Fruit fly (Drosophila melanogaster) whole organism, embryonic: ENCODE results near the gene mus301.

Experiments
- Aef1 ChIP-seq: fragments of 200-800 bp; sonication (Bioruptor generic); IDR thresholded peaks from 3 replicates; pipeline ENCODE4 v1.3.6; 2022; ENCODE audit warnings: missing biosample characterization, missing genetic modification characterization
- Atf3 ChIP-seq: fragments of 200-800 bp; sonication (Bioruptor generic); optimal IDR thresholded peaks from 3 replicates; lab custom pipeline; 2016; ENCODE audit warnings: missing biosample characterization, missing genetic modification characterization
- CG10462 ChIP-seq: fragments of 200-800 bp; sonication (Bioruptor generic); optimal IDR thresholded peaks from 2 replicates; lab custom pipeline; 2016; ENCODE audit warnings: missing biosample characterization, missing genetic modification characterization
- CG12219 ChIP-seq: fragments of 200-800 bp; sonication (Bioruptor generic); optimal IDR thresholded peaks from 3 replicates; lab custom pipeline; 2018; ENCODE audit warnings: missing biosample characterization, mild to moderate bottlenecking, missing genetic modification characterization
- CG12299 ChIP-seq: fragments of 200-800 bp; sonication (Bioruptor generic); optimal IDR thresholded peaks from 2 replicates; lab custom pipeline; 2018; ENCODE audit warnings: missing biosample characterization, mild to moderate bottlenecking, missing genetic modification characterization
- CG12391 ChIP-seq: fragments of 200-800 bp; sonication (Bioruptor generic); optimal IDR thresholded peaks from 3 replicates; lab custom pipeline; 2018; ENCODE audit warnings: missing biosample characterization, mild to moderate bottlenecking, missing genetic modification characterization, moderate library complexity
- CG13424 ChIP-seq: fragments of 200-800 bp; sonication (Bioruptor generic); optimal IDR thresholded peaks from 2 replicates; lab custom pipeline; 2019; ENCODE audit warnings: missing biosample characterization, mild to moderate bottlenecking, missing genetic modification characterization, moderate library complexity
- CG13894 ChIP-seq: fragments of 200-800 bp; sonication (Bioruptor generic); optimal IDR thresholded peaks from 3 replicates; lab custom pipeline; 2018; ENCODE audit warnings: missing biosample characterization, mild to moderate bottlenecking, missing genetic modification characterization, moderate library complexity
- CG14441 ChIP-seq: fragments of 200-800 bp; sonication (Bioruptor generic); IDR thresholded peaks from 2 replicates; pipeline ENCODE4 v1.3.6; 2022; ENCODE audit warnings: missing biosample characterization, missing genetic modification characterization
- CG14710 ChIP-seq: fragments of 200-800 bp; sonication (Bioruptor generic); optimal IDR thresholded peaks from 3 replicates; lab custom pipeline; 2019; ENCODE audit warnings: missing biosample characterization, mild to moderate bottlenecking, missing genetic modification characterization, moderate library complexity
- CG15011 ChIP-seq: fragments of 200-800 bp; sonication (Bioruptor generic); optimal IDR thresholded peaks from 3 replicates; lab custom pipeline; 2018; ENCODE audit warnings: missing biosample characterization, mild to moderate bottlenecking, missing genetic modification characterization
- CG15514 ChIP-seq: fragments of 200-800 bp; sonication (Bioruptor generic); optimal IDR thresholded peaks from 3 replicates; lab custom pipeline; 2017; ENCODE audit warnings: missing biosample characterization, missing genetic modification characterization, mild to moderate bottlenecking, moderate library complexity, missing genetic modification reagents
- CG17186 ChIP-seq: fragments of 200-800 bp; sonication (Bioruptor generic); optimal IDR thresholded peaks from 3 replicates; lab custom pipeline; 2017; ENCODE audit warnings: missing biosample characterization, missing genetic modification reagents, missing genetic modification characterization
- CG3163 ChIP-seq: fragments of 200-800 bp; sonication (Bioruptor generic); optimal IDR thresholded peaks from 3 replicates; lab custom pipeline; 2016; ENCODE audit warnings: missing biosample characterization, missing genetic modification characterization
- CG32532 ChIP-seq: fragments of 200-800 bp; sonication (Bioruptor generic); IDR thresholded peaks from 2 replicates; pipeline ENCODE4 v1.3.6; 2022; ENCODE audit warnings: missing biosample characterization, missing genetic modification characterization
- CG3726 ChIP-seq: fragments of 200-800 bp; sonication (Bioruptor generic); IDR thresholded peaks from 3 replicates; pipeline ENCODE4, ENCODE4 v1.3.6; 2022; ENCODE audit warnings: missing biosample characterization, missing genetic modification characterization
- CG6791 ChIP-seq: fragments of 200-800 bp; sonication (Bioruptor generic); IDR thresholded peaks from 3 replicates; pipeline ENCODE4 v1.3.6; 2022; ENCODE audit warnings: missing biosample characterization, missing genetic modification characterization; ENCODE audit not compliant: partially characterized antibody
- CG7372 ChIP-seq: fragments of 200-800 bp; sonication (Bioruptor generic); IDR thresholded peaks from 2 replicates; pipeline ENCODE4 v1.3.6; 2022; ENCODE audit warnings: missing biosample characterization, missing genetic modification characterization
- D ChIP-seq, 2 experiments: fragments of 200-800 bp in 1 of 2; fragments of >200 bp in 1 of 2; sonication (Bioruptor generic) in 1 of 2; optimal IDR thresholded peaks; 2 replicates in 1 of 2; 3 replicates in 1 of 2; lab custom pipeline; 2017; ENCODE audit warnings: mild to moderate bottlenecking in 1 of 2, missing biosample characterization in 1 of 2, missing genetic modification characterization in 1 of 2, missing genetic modification reagents in 1 of 2
- Dfd ChIP-seq, 2 experiments: fragments of >200 bp; optimal IDR thresholded peaks; 2 replicates each; lab custom pipeline; 2017; ENCODE audit warnings: missing biosample characterization in 2 of 2, missing genetic modification characterization in 2 of 2
- Elba2 ChIP-seq: fragments of 200-800 bp; sonication (Bioruptor generic); optimal IDR thresholded peaks from 3 replicates; lab custom pipeline; 2016; ENCODE audit warnings: missing biosample characterization, missing genetic modification characterization
- Hr51 ChIP-seq, 2 experiments: fragments of 200-800 bp; sonication (Bioruptor generic); optimal IDR thresholded peaks; 2 replicates in 1 of 2; 3 replicates in 1 of 2; lab custom pipeline; 2016 to 2018; ENCODE audit warnings: missing biosample characterization in 2 of 2, missing genetic modification characterization in 2 of 2, mild to moderate bottlenecking in 1 of 2, moderate library complexity in 1 of 2
- Jarid2 ChIP-seq: fragments of 200-800 bp; sonication (Bioruptor generic); optimal IDR thresholded peaks from 3 replicates; lab custom pipeline; 2017; ENCODE audit warnings: mild to moderate bottlenecking, missing biosample characterization, missing genetic modification reagents, missing genetic modification characterization
- Kr ChIP-seq: fragments of 200-800 bp; sonication (Bioruptor generic); optimal IDR thresholded peaks from 2 replicates; lab custom pipeline; 2017; ENCODE audit warnings: missing biosample characterization, mild to moderate bottlenecking, missing genetic modification characterization
- Lim3 ChIP-seq: fragments of 200-800 bp; sonication (Bioruptor generic); IDR thresholded peaks from 2 replicates; pipeline ENCODE4 v1.3.6; 2022; ENCODE audit warnings: missing biosample characterization, missing genetic modification characterization
- MESR4 ChIP-seq: fragments of 200-800 bp; sonication (Bioruptor generic); optimal IDR thresholded peaks from 2 replicates; lab custom pipeline; 2018; ENCODE audit warnings: missing biosample characterization, mild to moderate bottlenecking, missing genetic modification characterization, moderate library complexity
- Mad ChIP-seq: fragments of 200-800 bp; sonication (Bioruptor generic); optimal IDR thresholded peaks from 2 replicates; lab custom pipeline; 2016; ENCODE audit warnings: missing biosample characterization, missing genetic modification characterization
- Nf-YB ChIP-seq: fragments of 200-800 bp; sonication (Bioruptor generic); optimal IDR thresholded peaks from 3 replicates; lab custom pipeline; 2019; ENCODE audit warnings: missing biosample characterization, mild to moderate bottlenecking, missing genetic modification characterization, moderate library complexity
- Ptx1 ChIP-seq: fragments of 200-800 bp; sonication (Bioruptor generic); IDR thresholded peaks from 2 replicates; pipeline ENCODE4 v1.3.6; 2022; ENCODE audit warnings: missing biosample characterization, missing genetic modification characterization
- Stat92E ChIP-seq, 3 experiments: fragments of >200 bp in 2 of 3; fragments of 200-800 bp in 1 of 3; sonication (Bioruptor generic) in 1 of 3; optimal IDR thresholded peaks; 2 replicates each; lab custom pipeline; 2017 to 2019; ENCODE audit warnings: missing biosample characterization in 3 of 3, missing genetic modification characterization in 3 of 3, mild to moderate bottlenecking in 1 of 3, moderate library complexity in 1 of 3
- Tbp ChIP-seq: fragments of >200 bp; optimal IDR thresholded peaks from 2 replicates; lab custom pipeline; 2018; ENCODE audit warnings: missing biosample characterization, missing genetic modification characterization
- fru ChIP-seq: fragments of >200 bp; optimal IDR thresholded peaks from 2 replicates; lab custom pipeline; 2017
- ftz-f1 ChIP-seq: fragments of 200-800 bp; sonication (Bioruptor generic); optimal IDR thresholded peaks from 2 replicates; lab custom pipeline; 2016; ENCODE audit warnings: missing biosample characterization, missing genetic modification characterization
- hbn ChIP-seq: fragments of 200-800 bp; sonication (Bioruptor generic); IDR thresholded peaks from 2 replicates; pipeline ENCODE4 v1.3.6; 2022; ENCODE audit warnings: missing biosample characterization, missing genetic modification characterization; ENCODE audit not compliant: partially characterized antibody
- jing ChIP-seq: fragments of 200-800 bp; sonication (Bioruptor generic); optimal IDR thresholded peaks from 2 replicates; lab custom pipeline; 2018; ENCODE audit warnings: missing biosample characterization, mild to moderate bottlenecking, missing genetic modification characterization
- kay ChIP-seq: fragments of 200-800 bp; sonication (Bioruptor generic); optimal IDR thresholded peaks from 2 replicates; lab custom pipeline; 2016; ENCODE audit warnings: missing biosample characterization, missing genetic modification characterization
- lola ChIP-seq, 3 experiments: fragments of >200 bp in 2 of 3; fragments of 200-800 bp in 1 of 3; sonication (Bioruptor generic) in 1 of 3; optimal IDR thresholded peaks; 2 replicates each; lab custom pipeline; 2017 to 2019; ENCODE audit warnings: missing biosample characterization in 3 of 3, missing genetic modification characterization in 3 of 3, mild to moderate bottlenecking in 1 of 3, moderate library complexity in 1 of 3
- lov ChIP-seq, 2 experiments: fragments of 200-800 bp in 1 of 2; fragments of >200 bp in 1 of 2; sonication (Bioruptor generic) in 1 of 2; IDR thresholded peaks in 1 of 2; optimal IDR thresholded peaks in 1 of 2; 2 replicates in 1 of 2; 3 replicates in 1 of 2; pipeline versions ENCODE4 v1.3.6 to Lab custom; 2017 to 2022; ENCODE audit warnings: missing biosample characterization in 1 of 2, missing genetic modification characterization in 1 of 2
- pnt ChIP-seq: fragments of 200-800 bp; sonication (Bioruptor generic); optimal IDR thresholded peaks from 3 replicates; lab custom pipeline; 2016; ENCODE audit warnings: missing biosample characterization, missing genetic modification characterization
- prd ChIP-seq, 3 experiments: fragments of >200 bp in 2 of 3; fragments of 200-800 bp in 1 of 3; sonication (Bioruptor generic) in 1 of 3; optimal IDR thresholded peaks in 2 of 3; IDR thresholded peaks in 1 of 3; 2 replicates in 2 of 3; 3 replicates in 1 of 3; pipeline versions ENCODE4 v1.3.6 to Lab custom; 2017 to 2022; ENCODE audit warnings: missing biosample characterization in 1 of 3, missing genetic modification characterization in 1 of 3
- sd ChIP-seq: fragments of 200-800 bp; sonication (Bioruptor generic); optimal IDR thresholded peaks from 3 replicates; lab custom pipeline; 2018; ENCODE audit warnings: missing biosample characterization, mild to moderate bottlenecking, missing genetic modification characterization, moderate library complexity
- sna ChIP-seq: fragments of 200-800 bp; sonication (Bioruptor generic); IDR thresholded peaks from 2 replicates; pipeline ENCODE4 v1.3.6; 2022; ENCODE audit warnings: missing biosample characterization, missing genetic modification characterization; ENCODE audit not compliant: partially characterized antibody
- toy ChIP-seq: fragments of 200-800 bp; sonication (Bioruptor generic); IDR thresholded peaks from 2 replicates; pipeline ENCODE4 v1.3.6; 2022; ENCODE audit warnings: missing biosample characterization, missing genetic modification characterization
- ttk ChIP-seq: fragments of 200-800 bp; sonication (Bioruptor generic); IDR thresholded peaks from 2 replicates; pipeline ENCODE4 v2.1.2; 2022; ENCODE audit warnings: missing biosample characterization, missing genetic modification characterization
- unpg ChIP-seq: fragments of 200-800 bp; sonication (Bioruptor generic); optimal IDR thresholded peaks from 3 replicates; lab custom pipeline; 2018; ENCODE audit warnings: missing biosample characterization, mild to moderate bottlenecking, missing genetic modification characterization, moderate library complexity
- vvl ChIP-seq: fragments of 200-800 bp; sonication (Bioruptor generic); IDR thresholded peaks from 2 replicates; pipeline ENCODE4 v1.3.6; 2022; ENCODE audit warnings: missing biosample characterization, missing genetic modification characterization

Gene mus301

DNA sequence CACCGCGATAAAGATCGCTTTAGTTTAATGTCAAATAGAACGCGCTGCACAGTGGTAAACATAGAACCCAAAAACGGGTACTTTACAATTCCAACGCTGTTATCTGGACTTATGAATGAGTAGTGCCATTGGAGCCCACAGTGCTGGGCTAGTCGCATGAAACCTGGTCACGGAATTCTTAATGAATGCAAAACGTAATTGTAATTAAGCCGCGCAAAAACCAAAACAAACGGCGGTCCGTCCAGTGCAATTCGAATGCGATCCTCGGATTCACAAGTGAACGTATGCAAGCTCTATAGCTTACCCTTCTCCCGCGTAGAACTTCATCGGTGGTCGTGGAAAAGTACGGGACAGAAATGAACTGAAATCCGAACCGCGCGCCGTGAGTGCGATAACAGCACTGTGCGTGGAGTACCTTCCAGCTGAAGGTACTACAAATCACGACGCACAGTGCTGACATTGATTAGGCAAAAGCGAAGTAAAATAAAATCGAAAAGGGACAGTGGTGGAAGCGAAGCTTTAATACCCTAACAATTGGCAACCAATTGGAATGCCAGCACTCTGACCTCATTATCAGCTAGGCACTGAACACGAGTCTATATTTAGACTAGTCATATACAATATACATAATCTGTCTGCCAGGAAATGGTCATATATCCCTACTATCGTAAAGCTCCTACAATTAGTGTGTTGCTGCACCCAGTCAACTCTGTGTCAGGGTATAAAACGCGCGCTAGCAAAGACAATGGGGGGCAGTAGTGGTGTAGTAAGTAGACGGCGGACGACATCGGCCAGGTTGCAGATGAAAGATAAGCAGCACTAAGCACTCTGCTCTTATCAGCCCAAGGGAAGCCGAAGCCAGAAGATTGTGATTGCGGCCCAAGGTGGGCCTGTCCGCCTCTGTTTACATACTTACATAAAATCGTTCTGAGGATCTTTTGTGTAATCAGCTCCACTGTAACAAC, 47.9 kb downstream of the mus301 start (continued):
- TF ChIP-seq CG14441 (peak; percentile 60), CG3163 (GFP tag; lab: Kevin White, UChicago) (peak; percentile 25), Kr (GFP tag; lab: Kevin White, UChicago) (no peak), CG7372 (GFP tag; lab: Robert Waterston, UW) (0 out of 2 replicates have a peak, but pooled peaks have one; percentile 27), D (optimal IDR thresholded peaks at IDR 0.05; lab: Kevin White, UChicago) (peak; percentile 2), D (GFP tag; optimal IDR thresholded peaks at IDR 0.05; lab: Kevin White, UChicago) (peak; percentile 22), sna (no peak), Atf3 (GFP tag; lab: Kevin White, UChicago) (peak; percentile 59), CG3726 (no peak), CG14710 (tag; lab: Kevin White, UChicago) (no peak), CG15514 (GFP tag; lab: Kevin White, UChicago) (no peak), MESR4 (GFP tag; lab: Kevin White, UChicago) (no peak), fru (no peak), Jarid2 (peak; percentile 30), kay (GFP tag; lab: Kevin White, UChicago) (peak; percentile 43), Dfd (GFP tag; optimal IDR thresholded peaks at IDR 0.05; lab: Kevin White, UChicago) (no peak), Mad (peak; percentile 41), unpg (GFP tag; lab: Kevin White, UChicago) (peak; percentile 38), CG10462 (no peak), CG13424 (tag; lab: Kevin White, UChicago) (peak; percentile 30), Elba2 (GFP tag; lab: Kevin White, UChicago) (peak; percentile 67), pnt (GFP tag; lab: Kevin White, UChicago) (peak; percentile 3), lov (optimal IDR thresholded peaks at IDR 0.05; lab: Kevin White, UChicago) (no peak), lov (GFP tag; IDR thresholded peaks at IDR 0.05; lab: Robert Waterston, UW) (no peak), Lim3 (GFP tag; lab: Robert Waterston, UW) (no peak), CG12391 (peak; percentile 55), Nf-YB (GFP tag; lab: Kevin White, UChicago) (peak; percentile 52), Stat92E (GFP tag; optimal IDR thresholded peaks at IDR 0.05; lab: Kevin White, UChicago) (no peak), jing (GFP tag; lab: Kevin White, UChicago) (no peak), vvl (GFP tag; lab: Robert Waterston, UW) (0 out of 2 replicates have a peak, but pooled peaks have one; percentile 44), Hr51 (GFP tag; optimal IDR thresholded peaks at IDR 0.05; lab: Kevin White, UChicago) (peak; percentile 37 to 62), hbn (GFP tag; lab: Robert Waterston, UW) (no peak), sd (tag; lab: Kevin White, UChicago) (peak; percentile 43), ftz-f1 (GFP tag; lab: Kevin White, UChicago) (peak; percentile 64), ttk (GFP tag; lab: Robert Waterston, UW) (no peak), Tbp (GFP tag; lab: Kevin White, UChicago) (no peak), CG15011 (GFP tag; lab: Kevin White, UChicago) (no peak), Ptx1 (GFP tag; lab: Robert Waterston, UW) (peak; percentile 74), prd (optimal IDR thresholded peaks at IDR 0.05; lab: Kevin White, UChicago) (no peak), prd (GFP tag; IDR thresholded peaks at IDR 0.05; lab: Robert Waterston, UW) (peak; percentile 60), CG32532 (GFP tag; lab: Robert Waterston, UW) (peak; percentile 64; the same call in 1 of the 2 replicates), CG13894 (tag; lab: Kevin White, UChicago) (no peak), lola (GFP tag; optimal IDR thresholded peaks at IDR 0.05; lab: Kevin White, UChicago) (no peak), CG17186 (GFP tag; lab: Kevin White, UChicago) (no peak), CG6791 (GFP tag; lab: Robert Waterston, UW) (no peak), CG12219 (GFP tag; lab: Kevin White, UChicago) (peak; percentile 18), Aef1 (GFP tag; lab: Robert Waterston, UW) (peak; percentile 51), CG12299 (tag; lab: Kevin White, UChicago) (peak; percentile 10), toy (GFP tag; lab: Robert Waterston, UW) (no peak)
